Fruit fly (Drosophila melanogaster): Measurements from ENCODE around the gene CG2258.

The CG2258 gene

DNA sequence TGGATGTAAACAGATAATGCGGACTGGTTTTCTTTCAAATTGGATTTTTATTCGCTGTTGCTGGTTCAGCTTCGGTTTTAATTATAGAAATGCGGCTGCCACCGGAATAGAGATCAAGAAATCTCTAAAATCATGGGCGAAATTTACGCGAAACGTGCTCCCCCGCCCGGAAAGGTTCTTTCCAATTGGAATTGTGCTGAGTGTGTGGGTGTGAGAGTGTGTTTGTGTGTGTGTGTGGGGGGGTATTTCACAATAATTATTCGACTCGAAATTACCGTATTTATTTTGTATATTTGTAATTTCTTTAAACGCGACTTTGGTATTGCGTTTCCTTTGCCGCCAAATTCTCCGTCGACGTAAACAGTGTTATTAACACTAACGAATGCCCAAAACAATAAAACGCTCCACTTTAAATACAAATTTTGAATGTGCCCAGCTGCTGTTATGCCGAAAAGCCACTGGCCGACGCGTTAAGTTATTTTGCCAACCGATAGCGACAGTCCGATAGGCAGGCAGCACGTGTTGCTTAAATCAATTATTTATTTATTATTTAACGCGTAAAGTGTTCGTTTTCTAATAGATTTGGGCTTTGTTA, 13.9 kb upstream of the CG2258 start, which contains the start of gene Gclc (continued):
- TF ChIP-seq CG11695 (GFP tag; IDR thresholded peaks at IDR 0.05), result no peak
- no peak for TF ChIP-seq hth (optimal IDR thresholded peaks at IDR 0.05)
- no peak for TF ChIP-seq CG1602 (GFP tag; optimal IDR thresholded peaks at IDR 0.05)
- TF ChIP-seq ewg (GFP tag; optimal IDR thresholded peaks at IDR 0.05), result no peak
- no peak for TF ChIP-seq tio (GFP tag; optimal IDR thresholded peaks at IDR 0.05)
- TF ChIP-seq CG12219 (GFP tag; optimal IDR thresholded peaks at IDR 0.05), result no peak
- TF ChIP-seq klu (GFP tag; IDR thresholded peaks at IDR 0.05), result no peak
- TF ChIP-seq bbx (GFP tag; IDR thresholded peaks at IDR 0.05; ENCODE audit: partially characterized antibody), result peak; percentile 41
- TF ChIP-seq CG17912 (GFP tag; optimal IDR thresholded peaks at IDR 0.05), result no peak
- no peak for TF ChIP-seq fru (optimal IDR thresholded peaks at IDR 0.05)
- TF ChIP-seq btn (GFP tag; optimal IDR thresholded peaks at IDR 0.05), result no peak
- TF ChIP-seq CG13296 (GFP tag; optimal IDR thresholded peaks at IDR 0.05), result no peak
- no peak for TF ChIP-seq D19A (tag; optimal IDR thresholded peaks at IDR 0.05)
- TF ChIP-seq phol (tag; optimal IDR thresholded peaks at IDR 0.05), result no peak
- TF ChIP-seq fd102C (GFP tag; optimal IDR thresholded peaks at IDR 0.05), result no peak
- no peak for TF ChIP-seq CrebB (tag; optimal IDR thresholded peaks at IDR 0.05)
- no peak for TF ChIP-seq peb (GFP tag; IDR thresholded peaks at IDR 0.05)
- no peak for TF ChIP-seq Mes4 (GFP tag; optimal IDR thresholded peaks at IDR 0.05)
- TF ChIP-seq D19B (GFP tag; optimal IDR thresholded peaks at IDR 0.05), result peak; percentile 3
- peak; percentile 40; the same call in 1 of the 3 replicates for TF ChIP-seq CG34224 (GFP tag; IDR thresholded peaks at IDR 0.05; ENCODE audit: partially characterized antibody)
- TF ChIP-seq Sin3A (optimal IDR thresholded peaks at IDR 0.05), result no peak
- TF ChIP-seq CG18011 (GFP tag; optimal IDR thresholded peaks at IDR 0.05), result no peak
- TF ChIP-seq CG30020 (tag; optimal IDR thresholded peaks at IDR 0.05), result no peak
- no peak for TF ChIP-seq Dip3 (GFP tag; optimal IDR thresholded peaks at IDR 0.05)
- no peak for TF ChIP-seq ssp (GFP tag; IDR thresholded peaks at IDR 0.05)
- TF ChIP-seq CG17385 (GFP tag; optimal IDR thresholded peaks at IDR 0.05), result no peak
- TF ChIP-seq CG1603 (tag; optimal IDR thresholded peaks at IDR 0.05), result peak; percentile 42
- no peak for TF ChIP-seq Oli (tag; optimal IDR thresholded peaks at IDR 0.05)
- TF ChIP-seq CG10959 (GFP tag; IDR thresholded peaks at IDR 0.05), result no peak
- peak; percentile 47 for TF ChIP-seq BtbVII (GFP tag; optimal IDR thresholded peaks at IDR 0.05)
- TF ChIP-seq mam (GFP tag; optimal IDR thresholded peaks at IDR 0.05), result peak; percentile 9
- TF ChIP-seq crc (GFP tag; optimal IDR thresholded peaks at IDR 0.05), result no peak
- TF ChIP-seq Meics (GFP tag; optimal IDR thresholded peaks at IDR 0.05), result no peak
- TF ChIP-seq ro (GFP tag; IDR thresholded peaks at IDR 0.05), result no peak
- TF ChIP-seq CG10321 (GFP tag; IDR thresholded peaks at IDR 0.05), result no peak
- no peak for TF ChIP-seq Hmx (GFP tag; optimal IDR thresholded peaks at IDR 0.05)
- no peak for TF ChIP-seq CG17186 (GFP tag; optimal IDR thresholded peaks at IDR 0.05)
- peak; percentile 0 for TF ChIP-seq Bteb2 (GFP tag; optimal IDR thresholded peaks at IDR 0.05)
- TF ChIP-seq sob (GFP tag; IDR thresholded peaks at IDR 0.05), result no peak; the same call in 1 of the 2 replicates
- TF ChIP-seq Six4 (GFP tag; optimal IDR thresholded peaks at IDR 0.05), result no peak
- no peak for TF ChIP-seq CG8388 (GFP tag; optimal IDR thresholded peaks at IDR 0.05)
- no peak for TF ChIP-seq sug (tag; optimal IDR thresholded peaks at IDR 0.05)
- no peak for TF ChIP-seq CG16863 (GFP tag; optimal IDR thresholded peaks at IDR 0.05)
- no peak for TF ChIP-seq psq (GFP tag; optimal IDR thresholded peaks at IDR 0.05)
- peak; percentile 25; the same call in 1 of the 3 replicates for TF ChIP-seq row (GFP tag; IDR thresholded peaks at IDR 0.05)
- peak; percentile 43 for TF ChIP-seq Dp (GFP tag; optimal IDR thresholded peaks at IDR 0.05)
- TF ChIP-seq hbn (GFP tag; IDR thresholded peaks at IDR 0.05; ENCODE audit: partially characterized antibody), result no peak
- TF ChIP-seq CG10654 (GFP tag; optimal IDR thresholded peaks at IDR 0.05), result no peak
- TF ChIP-seq z (GFP tag; IDR thresholded peaks at IDR 0.05), result no peak
- TF ChIP-seq Hr78 (GFP tag; optimal IDR thresholded peaks at IDR 0.05), result no peak
- no peak for TF ChIP-seq CG7928 (GFP tag; optimal IDR thresholded peaks at IDR 0.05)
- no peak for TF ChIP-seq CG17829 (tag; optimal IDR thresholded peaks at IDR 0.05)

Data from whole organism, embryonic.